Worm (Caenorhabditis elegans): ENCODE measurements around the gene C18B12.4.

- TF ChIP-seq ztf-4 (tag; optimal IDR thresholded peaks at IDR 0.05) (no peak), nhr-77 (tag; optimal IDR thresholded peaks at IDR 0.05) (no peak), nhr-12 (tag; optimal IDR thresholded peaks at IDR 0.05) (no peak), tbx-2 (tag; optimal IDR thresholded peaks at IDR 0.05) (no peak), daf-12 (tag; optimal IDR thresholded peaks at IDR 0.05) (no peak), mml-1 (tag; optimal IDR thresholded peaks at IDR 0.05) (no peak), jun-1 (tag; optimal IDR thresholded peaks at IDR 0.05) (no peak), elt-3 (tag; optimal IDR thresholded peaks at IDR 0.05) (no peak), snpc-4 (tag; optimal IDR thresholded peaks at IDR 0.05) (no peak), fkh-10 (GFP tag; optimal IDR thresholded peaks at IDR 0.05) (no peak), lin-39 (tag; optimal IDR thresholded peaks at IDR 0.05) (no peak), lsy-12 (tag; optimal IDR thresholded peaks at IDR 0.05) (no peak), elt-2 (tag; optimal IDR thresholded peaks at IDR 0.05) (no peak), nhr-28 (tag; optimal IDR thresholded peaks at IDR 0.05) (no peak)
Observed at ce11 chrX:14991280-14991679, 49.1 kb downstream of the C18B12.4 start, which contains the start of gene iglr-1.

Data from whole organism, L3 larva.